Worm (Caenorhabditis elegans) whole organism, young adult: ENCODE data around the gene Y73B3A.11.
A peak's percentile ranks its signal among the peaks of the same experiment; 100 is the strongest.
"Not testable (repeated sequence)": the region's sequence is repeated elsewhere in the genome, so short reads cannot be mapped to it uniquely, and the experiment has no call there.

ENCODE experiments used
- D2030.7 ChIP-seq: fragments of 200-800 bp; sonication (Bioruptor generic); IDR thresholded peaks from 2 replicates; pipeline ENCODE4 v1.3.6; 2022; ENCODE audit warnings: missing genetic modification reagents, missing genetic modification characterization, missing compliant biosample characterization
- F22D6.2 ChIP-seq: sonication (generic microtip); optimal IDR thresholded peaks from 2 replicates; lab custom pipeline; 2016; ENCODE audit warnings: mild to moderate bottlenecking, missing genetic modification characterization, missing compliant biosample characterization
- F33H1.4 ChIP-seq: fragments of 200-800 bp; sonication (Bioruptor generic); IDR thresholded peaks from 2 replicates; pipeline ENCODE4 v1.3.6; 2022; ENCODE audit warnings: missing genetic modification reagents, missing genetic modification characterization, missing compliant biosample characterization
- F49E8.2 ChIP-seq: sonication (generic microtip); optimal IDR thresholded peaks from 3 replicates; lab custom pipeline; 2017; ENCODE audit warnings: missing genetic modification characterization, mild to moderate bottlenecking, missing compliant biosample characterization, antibody characterized with exemption, moderate library complexity; ENCODE audit not compliant: insufficient read depth
- T26A5.8 ChIP-seq: sonication (generic microtip); optimal IDR thresholded peaks from 2 replicates; lab custom pipeline; 2016; ENCODE audit warnings: missing genetic modification characterization, missing compliant biosample characterization
- ZK185.1 ChIP-seq: sonication (generic microtip); optimal IDR thresholded peaks from 2 replicates; lab custom pipeline; 2016; ENCODE audit warnings: mild to moderate bottlenecking, missing genetic modification characterization, missing compliant biosample characterization; ENCODE audit not compliant: poor library complexity, severe bottlenecking
- akir-1 ChIP-seq: fragments of 200-800 bp; sonication (Bioruptor generic); optimal IDR thresholded peaks from 2 replicates; lab custom pipeline; 2018; ENCODE audit warnings: mild to moderate bottlenecking, missing genetic modification characterization, moderate library complexity, missing compliant biosample characterization
- aptf-3 ChIP-seq: fragments of 200-800 bp; sonication (Bioruptor generic); IDR thresholded peaks from 2 replicates; pipeline ENCODE4 v1.3.6; 2022; ENCODE audit warnings: missing genetic modification characterization, missing compliant biosample characterization
- attf-3 ChIP-seq: fragments of 200-800 bp; sonication (Bioruptor generic); conservative IDR thresholded peaks from 2 replicates; pipeline ENCODE4 v1.3.6; 2022; ENCODE audit warnings: missing genetic modification reagents, missing genetic modification characterization, missing compliant biosample characterization
- cebp-1 ChIP-seq, 2 experiments: fragments of 200-800 bp in 1 of 2; sonication (Bioruptor generic) in 1 of 2; sonication (generic microtip) in 1 of 2; IDR thresholded peaks in 1 of 2; optimal IDR thresholded peaks in 1 of 2; 2 replicates each; pipeline versions ENCODE4 v1.3.6 to Lab custom; 2017 to 2022; ENCODE audit warnings: missing compliant biosample characterization in 2 of 2, missing genetic modification characterization in 2 of 2, mild to moderate bottlenecking in 1 of 2, missing genetic modification reagents in 1 of 2, moderate library complexity in 1 of 2
- dox-1 ChIP-seq: fragments of 200-800 bp; sonication (Bioruptor generic); IDR thresholded peaks from 2 replicates; pipeline ENCODE4 v1.3.6; 2022; ENCODE audit warnings: missing genetic modification reagents, missing genetic modification characterization, missing compliant biosample characterization
- egrh-3 ChIP-seq: fragments of 200-800 bp; sonication (Bioruptor generic); IDR thresholded peaks from 2 replicates; pipeline ENCODE4 v1.3.6; 2022; ENCODE audit warnings: missing genetic modification reagents, missing genetic modification characterization, missing compliant biosample characterization
- ekl-4 ChIP-seq: fragments of 200-800 bp; sonication (Bioruptor generic); IDR thresholded peaks from 2 replicates; pipeline ENCODE4 v1.3.6; 2022; ENCODE audit warnings: missing genetic modification reagents, missing genetic modification characterization, missing compliant biosample characterization
- fkh-3 ChIP-seq: sonication (generic microtip); optimal IDR thresholded peaks from 2 replicates; lab custom pipeline; 2016; ENCODE audit warnings: mild to moderate bottlenecking, missing genetic modification characterization, missing compliant biosample characterization
- gei-17 ChIP-seq: fragments of 200-800 bp; sonication (Bioruptor generic); optimal IDR thresholded peaks from 2 replicates; lab custom pipeline; 2018; ENCODE audit warnings: mild to moderate bottlenecking, missing genetic modification characterization, missing compliant biosample characterization
- hlh-26 ChIP-seq: fragments of 200-800 bp; sonication (Bioruptor generic); conservative IDR thresholded peaks from 2 replicates; pipeline ENCODE4 v1.3.6; 2022; ENCODE audit warnings: missing genetic modification reagents, missing genetic modification characterization, missing compliant biosample characterization
- hmg-20 ChIP-seq: fragments of 200-800 bp; sonication (Bioruptor generic); IDR thresholded peaks from 2 replicates; pipeline ENCODE4 v1.3.6; 2022; ENCODE audit warnings: missing genetic modification reagents, missing genetic modification characterization, missing compliant biosample characterization
- let-607 ChIP-seq, 2 experiments: fragments of 200-800 bp in 1 of 2; sonication (Bioruptor generic) in 1 of 2; sonication (generic microtip) in 1 of 2; optimal IDR thresholded peaks; 2 replicates each; lab custom pipeline; 2016 to 2018; ENCODE audit warnings: mild to moderate bottlenecking in 2 of 2, missing compliant biosample characterization in 2 of 2, missing genetic modification characterization in 2 of 2, moderate library complexity in 2 of 2, missing genotype in 1 of 2
- lin-40 ChIP-seq: sonication (generic microtip); optimal IDR thresholded peaks from 2 replicates; lab custom pipeline; 2016; ENCODE audit warnings: missing genetic modification characterization, mild to moderate bottlenecking, missing compliant biosample characterization, missing genotype, missing genetic modification reagents
- lsy-27 ChIP-seq: sonication (generic microtip); optimal IDR thresholded peaks from 2 replicates; lab custom pipeline; 2017; ENCODE audit warnings: missing genetic modification characterization, mild to moderate bottlenecking, missing compliant biosample characterization, antibody characterized with exemption, missing genotype, borderline replicate concordance; ENCODE audit not compliant: insufficient read depth
- madf-3 ChIP-seq: fragments of 200-800 bp; sonication (Bioruptor generic); IDR thresholded peaks from 2 replicates; pipeline ENCODE4 v1.3.6; 2022; ENCODE audit warnings: missing genetic modification reagents, missing genetic modification characterization, missing compliant biosample characterization
- madf-6 ChIP-seq: fragments of 200-800 bp; sonication (Bioruptor generic); IDR thresholded peaks from 2 replicates; pipeline ENCODE4 v1.3.6; 2022; ENCODE audit warnings: missing genetic modification reagents, missing genetic modification characterization, missing compliant biosample characterization
- mel-28 ChIP-seq: sonication (generic microtip); optimal IDR thresholded peaks from 2 replicates; lab custom pipeline; 2016; ENCODE audit warnings: borderline replicate concordance, mild to moderate bottlenecking, missing genetic modification characterization, missing compliant biosample characterization
- mes-4 ChIP-seq: sonication (generic microtip); optimal IDR thresholded peaks from 2 replicates; lab custom pipeline; 2016; ENCODE audit warnings: missing genotype, missing genetic modification characterization, missing compliant biosample characterization
- nfya-2 ChIP-seq: fragments of 200-800 bp; sonication (Bioruptor generic); IDR thresholded peaks from 2 replicates; pipeline ENCODE4 v1.3.6; 2022; ENCODE audit warnings: missing genetic modification reagents, missing genetic modification characterization, missing compliant biosample characterization
- nhr-179 ChIP-seq: sonication (generic microtip); optimal IDR thresholded peaks from 2 replicates; lab custom pipeline; 2016; ENCODE audit warnings: mild to moderate bottlenecking, missing genetic modification characterization, missing compliant biosample characterization
- pha-4 ChIP-seq: fragments of 150-350 bp; sonication (generic microtip); optimal IDR thresholded peaks from 2 replicates; lab custom pipeline; 2014; ENCODE audit warnings: missing biosample characterization, missing genetic modification reagents, missing genetic modification characterization
- somi-1 ChIP-seq: fragments of 200-800 bp; sonication (Bioruptor generic); optimal IDR thresholded peaks from 2 replicates; lab custom pipeline; 2018; ENCODE audit warnings: mild to moderate bottlenecking, missing genetic modification characterization, missing compliant biosample characterization
- sptf-2 ChIP-seq: fragments of 200-800 bp; sonication (Bioruptor generic); optimal IDR thresholded peaks from 2 replicates; lab custom pipeline; 2018; ENCODE audit warnings: mild to moderate bottlenecking, missing genetic modification characterization, missing compliant biosample characterization
- tlf-1 ChIP-seq: fragments of 200-800 bp; sonication (Bioruptor generic); optimal IDR thresholded peaks from 2 replicates; lab custom pipeline; 2018; ENCODE audit warnings: mild to moderate bottlenecking, missing genetic modification characterization, missing compliant biosample characterization
- unc-130 ChIP-seq: sonication (generic microtip); optimal IDR thresholded peaks from 2 replicates; lab custom pipeline; 2016; ENCODE audit warnings: missing genetic modification reagents, missing genetic modification characterization, missing compliant biosample characterization
- xnd-1 ChIP-seq: sonication (generic microtip); optimal IDR thresholded peaks from 2 replicates; lab custom pipeline; 2016; ENCODE audit warnings: missing genotype, missing genetic modification reagents, missing genetic modification characterization, missing compliant biosample characterization
- ztf-25 ChIP-seq: fragments of 200-800 bp; sonication (Bioruptor generic); IDR thresholded peaks from 2 replicates; pipeline ENCODE4 v1.3.6; 2022; ENCODE audit warnings: missing genetic modification reagents, missing genetic modification characterization, missing compliant biosample characterization
- ztf-3 ChIP-seq: fragments of 200-800 bp; sonication (Bioruptor generic); optimal IDR thresholded peaks from 2 replicates; lab custom pipeline; 2018; ENCODE audit warnings: mild to moderate bottlenecking, missing genetic modification characterization, missing compliant biosample characterization
- ztf-6 ChIP-seq: fragments of 200-800 bp; sonication (Bioruptor generic); IDR thresholded peaks from 2 replicates; pipeline ENCODE4 v1.3.6; 2022; ENCODE audit warnings: missing genetic modification reagents, missing genetic modification characterization, missing compliant biosample characterization

Y73B3A.11 gene

ce11 chrX:147824-148223 is at the start of gene Y73B3A.11:
Y73B3A.11 (plus strand) TSS chrX:148124.
- TF ChIP-seq sptf-2, result no peak
- TF ChIP-seq ztf-3 (GFP tag; lab: Kevin White, UChicago), result no peak
- TF ChIP-seq F22D6.2 (tag; lab: Kevin White, UChicago), result no peak
- no peak for TF ChIP-seq ZK185.1 (tag; lab: Kevin White, UChicago)
- TF ChIP-seq tlf-1 (GFP tag; lab: Kevin White, UChicago), result no peak
- no peak for TF ChIP-seq nfya-2 (GFP tag; lab: Robert Waterston, UW)
- no peak for TF ChIP-seq lin-40 (tag; lab: Kevin White, UChicago)
- no peak for TF ChIP-seq fkh-3 (tag; lab: Kevin White, UChicago)
- no peak for TF ChIP-seq ztf-6 (GFP tag; lab: Robert Waterston, UW)

DNA sequence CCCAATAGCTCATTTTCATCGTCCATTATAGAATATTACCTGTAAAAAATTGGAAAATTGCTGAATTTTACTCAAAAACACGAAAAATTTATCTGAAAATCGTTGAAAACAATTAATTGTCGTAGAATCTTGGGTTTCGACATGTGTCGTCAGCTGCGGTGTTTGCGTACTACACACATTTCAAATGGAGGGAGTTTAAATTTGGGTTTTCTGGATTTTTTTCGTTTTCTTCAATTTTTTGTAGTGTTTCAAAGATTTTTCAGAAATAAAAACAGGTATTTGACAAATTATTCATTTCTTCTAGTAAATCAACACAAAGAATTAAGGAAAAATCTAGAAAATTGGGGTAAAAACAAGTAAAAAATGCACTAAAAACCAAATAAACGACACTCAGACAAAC is 43.2 kb upstream of the Y73B3A.11 start, which contains the start of gene Y73B3A.4:
Y73B3A.4 (minus strand) TSS at position 41 of the 400 bp plus-strand sequence.
- TF ChIP-seq F33H1.4 (GFP tag; lab: Robert Waterston, UW) (0 out of 2 replicates have a peak, but pooled peaks have one; percentile 20), D2030.7 (GFP tag; lab: Robert Waterston, UW) (0 out of 2 replicates have a peak, but pooled peaks have one; percentile 12)
- TF ChIP-seq, all 124 proteins: peak for 2; not testable (repeated sequence) for 122

- not testable (repeated sequence) for TF ChIP-seq xnd-1 (tag; lab: Kevin White, UChicago); mes-4 (tag; lab: Kevin White, UChicago); madf-6 (GFP tag; lab: Robert Waterston, UW)
Observed at ce11 chrX:108929-109328, 39.0 kb upstream of the Y73B3A.11 start, which contains the start of gene elk-2. elk-2 (minus strand) TSS chrX:109029.

DNA sequence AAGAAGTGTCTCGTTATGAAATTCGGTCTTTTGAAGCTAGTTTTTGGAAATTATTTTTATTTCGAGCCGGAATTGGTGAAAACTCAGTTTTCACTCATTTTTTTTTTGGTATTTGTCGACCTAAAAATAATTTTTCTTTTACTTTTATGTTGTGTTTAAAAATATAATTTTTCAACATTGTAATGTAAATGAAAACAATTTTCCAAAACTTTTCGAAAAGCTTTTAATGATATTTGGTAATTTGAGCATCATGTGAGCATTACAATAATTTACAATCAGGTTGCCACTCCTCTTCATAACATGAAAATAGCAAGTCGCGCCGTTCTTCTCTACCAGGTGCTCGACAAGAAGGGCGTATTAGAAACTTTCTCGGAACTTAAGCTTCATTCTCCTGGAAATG is 33.5 kb upstream of the Y73B3A.11 start, which contains the start of gene fbxa-221:
fbxa-221 (plus strand) TSS at position 301 of the 400 bp plus-strand sequence.
- not testable (repeated sequence) for TF ChIP-seq ekl-4 (GFP tag; lab: Robert Waterston, UW); attf-3; akir-1 (GFP tag; lab: Kevin White, UChicago)

ce11 chrX:117080-117479 is 30.8 kb upstream of the Y73B3A.11 start, which contains the start of gene fbxa-222:
fbxa-222 (plus strand) TSS chrX:117380.
- TF ChIP-seq pha-4 (tag; lab: Kevin White, UChicago), result no peak
- TF ChIP-seq ztf-25, result no peak
- TF ChIP-seq gei-17 (GFP tag; lab: Kevin White, UChicago), result no peak
- no peak for TF ChIP-seq aptf-3 (GFP tag; lab: Robert Waterston, UW)
- TF ChIP-seq madf-3 (GFP tag; lab: Robert Waterston, UW), result no peak

- TF ChIP-seq dox-1 (GFP tag; lab: Robert Waterston, UW); lsy-27 (tag; lab: Kevin White, UChicago); unc-130 (GFP tag; lab: Kevin White, UChicago): not testable (repeated sequence)
Observed at ce11 chrX:119363-119762, 28.6 kb upstream of the Y73B3A.11 start, which contains the start of gene fbxa-16. fbxa-16 (plus strand) TSS chrX:119663.

- TF ChIP-seq let-607 (tag; optimal IDR thresholded peaks at IDR 0.05; lab: Kevin White, UChicago) (no peak), nhr-179 (tag; lab: Kevin White, UChicago) (no peak), F49E8.2 (tag; lab: Kevin White, UChicago) (no peak), cebp-1 (GFP tag; IDR thresholded peaks at IDR 0.05; lab: Robert Waterston, UW) (no peak), cebp-1 (tag; optimal IDR thresholded peaks at IDR 0.05; lab: Kevin White, UChicago) (no peak), egrh-3 (GFP tag; lab: Robert Waterston, UW) (no peak), somi-1 (GFP tag; lab: Kevin White, UChicago) (no peak), hmg-20 (GFP tag; lab: Robert Waterston, UW) (no peak), hlh-26 (GFP tag; lab: Robert Waterston, UW) (no peak), mel-28 (no peak), T26A5.8 (no peak)
Observed at ce11 chrX:141149-141548, 6.8 kb upstream of the Y73B3A.11 start, which contains the start of gene Y73B3A.8. Y73B3A.8 (minus strand) TSS chrX:141249.
